Worm (Caenorhabditis elegans): ENCODE measurements around the gene fbxa-114.

DNA sequence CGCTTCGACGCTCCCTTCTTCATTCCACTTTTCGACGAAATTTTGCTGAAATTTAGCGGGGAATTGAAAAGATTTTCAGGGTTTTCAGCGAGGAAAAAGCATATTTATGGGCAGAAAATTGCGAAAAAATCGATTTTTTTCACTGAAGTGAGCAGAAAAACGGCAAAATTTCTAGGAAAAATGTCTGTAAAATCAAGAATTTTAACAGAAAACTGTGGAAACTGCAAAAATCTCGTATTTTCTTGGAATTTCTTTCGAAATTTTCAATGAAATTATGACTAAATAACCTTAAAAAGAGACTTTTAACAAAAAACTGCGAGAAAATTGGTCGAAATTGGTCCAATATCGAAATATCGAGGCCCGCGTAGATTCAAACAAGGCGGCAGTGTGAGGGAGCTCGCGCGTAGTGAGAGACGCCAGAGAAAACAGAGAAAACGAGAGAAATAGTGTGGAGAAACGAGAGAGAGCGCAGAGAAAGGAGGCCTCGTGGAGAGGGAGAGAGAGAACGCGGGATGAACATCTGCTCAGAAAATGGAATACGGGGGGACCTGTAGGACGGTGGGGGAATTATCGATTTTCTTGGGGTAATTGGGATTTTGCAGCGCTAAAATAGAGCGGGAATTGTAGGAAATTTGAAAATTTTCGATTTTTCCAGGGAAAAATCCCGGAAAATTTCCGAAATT is 48.2 kb downstream of the fbxa-114 start, which contains the start of gene swsn-1:
- no peak for TF ChIP-seq nhr-237 (tag; optimal IDR thresholded peaks at IDR 0.05)
- TF ChIP-seq nhr-28 (tag; optimal IDR thresholded peaks at IDR 0.05): no peak
- TF ChIP-seq unc-62 (GFP tag; optimal IDR thresholded peaks at IDR 0.05): no peak
- TF ChIP-seq elt-2 (tag; optimal IDR thresholded peaks at IDR 0.05): no peak
- TF ChIP-seq tbx-2 (tag; optimal IDR thresholded peaks at IDR 0.05): no peak
- TF ChIP-seq lin-39 (tag; optimal IDR thresholded peaks at IDR 0.05): no peak
- TF ChIP-seq nhr-23 (tag; optimal IDR thresholded peaks at IDR 0.05): no peak
- no peak for TF ChIP-seq skn-1 (tag; optimal IDR thresholded peaks at IDR 0.05)
- no peak for TF ChIP-seq aly-2 (tag; optimal IDR thresholded peaks at IDR 0.05)
- TF ChIP-seq ztf-11 (tag; optimal IDR thresholded peaks at IDR 0.05): no peak

Measured in whole organism, L3 larva.